Fruit fly (Drosophila melanogaster) whole organism, embryonic: ENCODE results near the gene CG1607.

Experiments used
- Atf-2 ChIP-seq: fragments of 200-800 bp; sonication (Bioruptor generic); optimal IDR thresholded peaks from 2 replicates; lab custom pipeline; 2016; ENCODE audit warnings: missing biosample characterization, missing genetic modification characterization
- B-H2 ChIP-seq: fragments of 200-800 bp; sonication (Bioruptor generic); optimal IDR thresholded peaks from 2 replicates; lab custom pipeline; 2018; ENCODE audit warnings: missing biosample characterization, mild to moderate bottlenecking, missing genetic modification characterization
- BEAF-32 ChIP-seq: fragments of 200-800 bp; sonication (Bioruptor generic); optimal IDR thresholded peaks from 3 replicates; lab custom pipeline; 2017; ENCODE audit warnings: missing biosample characterization, missing genetic modification characterization, mild to moderate bottlenecking, moderate library complexity, missing genetic modification reagents
- CG11723 ChIP-seq: fragments of 200-800 bp; sonication (Bioruptor generic); optimal IDR thresholded peaks from 2 replicates; lab custom pipeline; 2017; ENCODE audit warnings: missing biosample characterization, mild to moderate bottlenecking, missing genetic modification characterization
- CG12071 ChIP-seq: fragments of 200-800 bp; sonication (Bioruptor generic); optimal IDR thresholded peaks from 3 replicates; lab custom pipeline; 2018; ENCODE audit warnings: missing biosample characterization, mild to moderate bottlenecking, missing genetic modification characterization
- CG12942 ChIP-seq: fragments of 200-800 bp; sonication (Bioruptor generic); optimal IDR thresholded peaks from 3 replicates; lab custom pipeline; 2016; ENCODE audit warnings: missing biosample characterization, missing genetic modification characterization
- CG13287 ChIP-seq: fragments of 200-800 bp; sonication (Bioruptor generic); IDR thresholded peaks from 2 replicates; pipeline ENCODE4 v1.3.6; 2022; ENCODE audit warnings: missing biosample characterization, missing genetic modification characterization; ENCODE audit not compliant: partially characterized antibody
- CG15601 ChIP-seq: fragments of 200-800 bp; sonication (Bioruptor generic); optimal IDR thresholded peaks from 3 replicates; lab custom pipeline; 2019; ENCODE audit warnings: missing biosample characterization, mild to moderate bottlenecking, missing genetic modification characterization, moderate library complexity
- CG1603 ChIP-seq: fragments of 200-800 bp; sonication (Bioruptor generic); optimal IDR thresholded peaks from 2 replicates; lab custom pipeline; 2019; ENCODE audit warnings: missing biosample characterization, mild to moderate bottlenecking, missing genetic modification characterization, moderate library complexity
- CG18764 ChIP-seq: fragments of 200-800 bp; sonication (Bioruptor generic); optimal IDR thresholded peaks from 3 replicates; lab custom pipeline; 2016; ENCODE audit warnings: missing biosample characterization, missing genetic modification characterization
- CG30403 ChIP-seq: fragments of 200-800 bp; sonication (Bioruptor generic); optimal IDR thresholded peaks from 3 replicates; lab custom pipeline; 2016; ENCODE audit warnings: missing biosample characterization, missing genetic modification characterization
- CG3995 ChIP-seq: fragments of 200-800 bp; sonication (Bioruptor generic); optimal IDR thresholded peaks from 3 replicates; lab custom pipeline; 2016; ENCODE audit warnings: missing biosample characterization, missing genetic modification characterization
- CG42726 ChIP-seq: fragments of 200-800 bp; sonication (Bioruptor generic); IDR thresholded peaks from 2 replicates; pipeline ENCODE4 v1.3.6; 2022; ENCODE audit warnings: missing biosample characterization, missing genetic modification characterization; ENCODE audit not compliant: partially characterized antibody
- CG4404 ChIP-seq: fragments of 200-800 bp; sonication (Bioruptor generic); IDR thresholded peaks from 2 replicates; pipeline ENCODE4 v1.3.6; 2022; ENCODE audit warnings: missing biosample characterization, missing genetic modification characterization
- CG6272 ChIP-seq: fragments of 200-800 bp; sonication (Bioruptor generic); IDR thresholded peaks from 2 replicates; pipeline ENCODE4 v1.3.6; 2022; ENCODE audit warnings: missing biosample characterization, missing genetic modification characterization
- CG6654 ChIP-seq: fragments of 200-800 bp; sonication (Bioruptor generic); optimal IDR thresholded peaks from 2 replicates; lab custom pipeline; 2017; ENCODE audit warnings: missing biosample characterization, mild to moderate bottlenecking, missing genetic modification characterization
- CG7786 ChIP-seq: fragments of 200-800 bp; sonication (Bioruptor generic); optimal IDR thresholded peaks from 2 replicates; lab custom pipeline; 2016; ENCODE audit warnings: missing biosample characterization, missing genetic modification characterization
- CG9215 ChIP-seq: fragments of 200-800 bp; sonication (Bioruptor generic); IDR thresholded peaks from 2 replicates; pipeline ENCODE4 v1.3.6; 2022; ENCODE audit warnings: missing biosample characterization, missing genetic modification characterization
- CG9609 ChIP-seq: fragments of 200-800 bp; sonication (Bioruptor generic); optimal IDR thresholded peaks from 3 replicates; lab custom pipeline; 2016; ENCODE audit warnings: missing biosample characterization, missing genetic modification characterization
- CG9817 ChIP-seq: fragments of 200-800 bp; sonication (Bioruptor generic); optimal IDR thresholded peaks from 2 replicates; lab custom pipeline; 2018; ENCODE audit warnings: missing biosample characterization, mild to moderate bottlenecking, missing genetic modification characterization, moderate library complexity
- CG9876 ChIP-seq: fragments of 200-800 bp; sonication (Bioruptor generic); optimal IDR thresholded peaks from 2 replicates; lab custom pipeline; 2016; ENCODE audit warnings: missing biosample characterization, missing genetic modification characterization
- CHES-1-like ChIP-seq: fragments of 200-800 bp; sonication (Bioruptor generic); optimal IDR thresholded peaks from 2 replicates; lab custom pipeline; 2016; ENCODE audit warnings: missing biosample characterization, missing genetic modification characterization
- CrebB ChIP-seq: fragments of 200-800 bp; sonication (Bioruptor generic); optimal IDR thresholded peaks from 3 replicates; lab custom pipeline; 2018; ENCODE audit warnings: missing biosample characterization, mild to moderate bottlenecking, missing genetic modification characterization
- D19B ChIP-seq: fragments of 200-800 bp; sonication (Bioruptor generic); optimal IDR thresholded peaks from 2 replicates; lab custom pipeline; 2017; ENCODE audit warnings: missing biosample characterization, mild to moderate bottlenecking, missing genetic modification characterization
- Dfd ChIP-seq, 2 experiments: fragments of >200 bp; optimal IDR thresholded peaks; 2 replicates each; lab custom pipeline; 2017; ENCODE audit warnings: missing biosample characterization in 2 of 2, missing genetic modification characterization in 2 of 2
- E2f2 ChIP-seq: fragments of 200-800 bp; sonication (Bioruptor generic); IDR thresholded peaks from 2 replicates; pipeline ENCODE4 v1.3.6; 2022; ENCODE audit warnings: missing biosample characterization, missing genetic modification characterization
- GATAe ChIP-seq: fragments of 200-800 bp; sonication (Bioruptor generic); conservative IDR thresholded peaks from 2 replicates; pipeline ENCODE4 v1.3.6; 2022; ENCODE audit warnings: missing biosample characterization, missing genetic modification characterization
- HLH4C ChIP-seq: fragments of 200-800 bp; sonication (Bioruptor generic); IDR thresholded peaks from 3 replicates; pipeline ENCODE4 v1.3.6; 2022; ENCODE audit warnings: missing biosample characterization, missing genetic modification characterization; ENCODE audit not compliant: partially characterized antibody
- HmgZ ChIP-seq: fragments of 200-800 bp; sonication (Bioruptor generic); optimal IDR thresholded peaks from 2 replicates; lab custom pipeline; 2018; ENCODE audit warnings: missing biosample characterization, mild to moderate bottlenecking, missing genetic modification characterization
- MBD-R2 ChIP-seq: fragments of 200-800 bp; sonication (Bioruptor generic); IDR thresholded peaks from 2 replicates; pipeline ENCODE4 v1.3.6; 2022; ENCODE audit warnings: missing biosample characterization, missing genetic modification characterization
- Max ChIP-seq: fragments of 200-800 bp; sonication (Bioruptor generic); optimal IDR thresholded peaks from 2 replicates; lab custom pipeline; 2016; ENCODE audit warnings: missing biosample characterization, mild to moderate bottlenecking, missing genetic modification characterization
- Oli ChIP-seq: fragments of 200-800 bp; sonication (Bioruptor generic); optimal IDR thresholded peaks from 2 replicates; lab custom pipeline; 2018; ENCODE audit warnings: missing biosample characterization, mild to moderate bottlenecking, missing genetic modification characterization, moderate library complexity
- Tbp ChIP-seq: fragments of >200 bp; optimal IDR thresholded peaks from 2 replicates; lab custom pipeline; 2018; ENCODE audit warnings: missing biosample characterization, missing genetic modification characterization
- ase ChIP-seq: fragments of 200-800 bp; sonication (Bioruptor generic); IDR thresholded peaks from 3 replicates; pipeline ENCODE4 v1.3.6; 2022; ENCODE audit warnings: missing biosample characterization, missing genetic modification characterization
- caup ChIP-seq: fragments of 200-800 bp; sonication (Bioruptor generic); optimal IDR thresholded peaks from 3 replicates; lab custom pipeline; 2017; ENCODE audit warnings: missing biosample characterization, mild to moderate bottlenecking, missing genetic modification characterization, moderate library complexity; ENCODE audit not compliant: severe bottlenecking
- chinmo ChIP-seq: fragments of 200-800 bp; sonication (Bioruptor generic); IDR thresholded peaks from 4 replicates; pipeline ENCODE4 v1.3.6; 2022; ENCODE audit warnings: missing biosample characterization, missing genetic modification characterization; ENCODE audit not compliant: partially characterized antibody
- disco-r ChIP-seq: fragments of 200-800 bp; sonication (Bioruptor generic); optimal IDR thresholded peaks from 2 replicates; lab custom pipeline; 2016; ENCODE audit warnings: missing biosample characterization, missing genetic modification characterization
- grn ChIP-seq: fragments of 200-800 bp; sonication (Bioruptor generic); optimal IDR thresholded peaks from 3 replicates; lab custom pipeline; 2017; ENCODE audit warnings: missing biosample characterization, missing genetic modification characterization
- gsb-n ChIP-seq: fragments of 200-800 bp; sonication (Bioruptor generic); optimal IDR thresholded peaks from 3 replicates; lab custom pipeline; 2018; ENCODE audit warnings: missing biosample characterization, mild to moderate bottlenecking, missing genetic modification characterization
- h ChIP-seq: fragments of >200 bp; optimal IDR thresholded peaks from 2 replicates; lab custom pipeline; 2017
- ham ChIP-seq: fragments of 200-800 bp; sonication (Bioruptor generic); IDR thresholded peaks from 2 replicates; pipeline ENCODE4 v1.3.6; 2022; ENCODE audit warnings: missing biosample characterization, missing genetic modification characterization
- jumu ChIP-seq: fragments of 200-800 bp; sonication (Bioruptor generic); optimal IDR thresholded peaks from 3 replicates; lab custom pipeline; 2016; ENCODE audit warnings: missing biosample characterization, missing genetic modification characterization
- pum ChIP-seq: fragments of 200-800 bp; sonication (Bioruptor generic); optimal IDR thresholded peaks from 2 replicates; lab custom pipeline; 2016; ENCODE audit warnings: missing biosample characterization, missing genetic modification characterization
- sens ChIP-seq: fragments of 200-800 bp; sonication (Bioruptor generic); peaks from one replicate; lab custom pipeline; 2016; ENCODE audit warnings: missing biosample characterization, missing genetic modification characterization
- seq ChIP-seq: fragments of 200-800 bp; sonication (Bioruptor generic); IDR thresholded peaks from 2 replicates; pipeline ENCODE4 v1.3.6; 2022; ENCODE audit warnings: missing biosample characterization, missing genetic modification characterization
- sisA ChIP-seq: fragments of 200-800 bp; sonication (Bioruptor generic); IDR thresholded peaks from 2 replicates; pipeline ENCODE4 v1.3.6; 2022; ENCODE audit warnings: missing biosample characterization, missing genetic modification characterization
- sug ChIP-seq: fragments of 200-800 bp; optimal IDR thresholded peaks from 2 replicates; lab custom pipeline; 2019; ENCODE audit warnings: missing biosample characterization, mild to moderate bottlenecking, missing genetic modification characterization, moderate library complexity
- tll ChIP-seq, 2 experiments: fragments of 200-800 bp in 1 of 2; fragments of >200 bp in 1 of 2; sonication (Bioruptor generic) in 1 of 2; optimal IDR thresholded peaks; 2 replicates each; lab custom pipeline; 2017 to 2019; ENCODE audit warnings: missing biosample characterization in 2 of 2, missing genetic modification characterization in 2 of 2, mild to moderate bottlenecking in 1 of 2, moderate library complexity in 1 of 2
- toy ChIP-seq: fragments of 200-800 bp; sonication (Bioruptor generic); IDR thresholded peaks from 2 replicates; pipeline ENCODE4 v1.3.6; 2022; ENCODE audit warnings: missing biosample characterization, missing genetic modification characterization
- trh ChIP-seq: fragments of 200-800 bp; sonication (Bioruptor generic); optimal IDR thresholded peaks from 2 replicates; lab custom pipeline; 2016; ENCODE audit warnings: missing biosample characterization, missing genetic modification characterization

CG1607 gene

dm6 chr3R:31404499-31405276 is 22.8 kb downstream of the CG1607 start, which contains the start of gene Gprk2 (continued):
- TF ChIP-seq pum (GFP tag; lab: Kevin White, UChicago) (peak; percentile 100), CG6272 (GFP tag; lab: Robert Waterston, UW) (peak; percentile 99), CG12071 (peak; percentile 100), Oli (tag; lab: Kevin White, UChicago) (peak; percentile 100), disco-r (peak; percentile 100), GATAe (GFP tag; lab: Robert Waterston, UW) (peak; percentile 99), CG6654 (GFP tag; lab: Kevin White, UChicago) (peak; percentile 96), h (lab: Kevin White, UChicago) (no peak), CG15601 (tag; lab: Kevin White, UChicago) (peak; percentile 99), gsb-n (tag; lab: Kevin White, UChicago) (peak; percentile 100), Dfd (GFP tag; optimal IDR thresholded peaks at IDR 0.05; lab: Kevin White, UChicago) (no peak), CG13287 (peak; percentile 71), CHES-1-like (GFP tag; lab: Kevin White, UChicago) (peak; percentile 100), HmgZ (peak; percentile 100), D19B (peak; percentile 99), jumu (peak; percentile 100), ham (peak; percentile 99), chinmo (no peak), B-H2 (GFP tag; lab: Kevin White, UChicago) (peak; percentile 88), ase (peak; percentile 100), sug (tag; lab: Kevin White, UChicago) (peak; percentile 97), CrebB (tag; lab: Kevin White, UChicago) (peak; percentile 100), toy (GFP tag; lab: Robert Waterston, UW) (peak; percentile 99), Max (GFP tag; lab: Kevin White, UChicago) (peak; percentile 100), CG1603 (tag; lab: Kevin White, UChicago) (peak; percentile 99), sisA (peak; percentile 100), trh (GFP tag; lab: Kevin White, UChicago) (peak; percentile 100), Tbp (GFP tag; lab: Kevin White, UChicago) (peak; percentile 75), CG9609 (GFP tag; lab: Kevin White, UChicago) (peak; percentile 100), CG11723 (peak; percentile 99), sens (peak; percentile 100), CG7786 (GFP tag; lab: Kevin White, UChicago) (peak; percentile 100), tll (GFP tag; optimal IDR thresholded peaks at IDR 0.05; lab: Kevin White, UChicago) (peak; percentile 72 to 90), caup (GFP tag; lab: Kevin White, UChicago) (peak; percentile 100), seq (GFP tag; lab: Robert Waterston, UW) (peak; percentile 100), CG42726 (GFP tag; lab: Robert Waterston, UW) (no peak), MBD-R2 (GFP tag; lab: Robert Waterston, UW) (peak; percentile 100), CG30403 (GFP tag; lab: Kevin White, UChicago) (peak; percentile 100), CG9215 (GFP tag; lab: Robert Waterston, UW) (peak; percentile 99), CG3995 (GFP tag; lab: Kevin White, UChicago) (peak; percentile 88), BEAF-32 (GFP tag; lab: Kevin White, UChicago) (peak; percentile 44), CG18764 (GFP tag; lab: Kevin White, UChicago) (peak; percentile 99), CG4404 (GFP tag; lab: Robert Waterston, UW) (peak; percentile 99), HLH4C (no peak), grn (GFP tag; lab: Kevin White, UChicago) (peak; percentile 97), CG9876 (peak; percentile 99), CG12942 (GFP tag; lab: Kevin White, UChicago) (peak; percentile 100), Atf-2 (GFP tag; lab: Kevin White, UChicago) (peak; percentile 100), CG9817 (peak; percentile 99), E2f2 (GFP tag; lab: Robert Waterston, UW) (peak; percentile 96)
